Fruit fly (Drosophila melanogaster) whole organism, embryonic: Measurements from ENCODE around the gene Bap60.
A peak's percentile ranks its signal among the peaks of the same experiment; 100 is the strongest.

Source experiments
- Atf6 ChIP-seq: fragments of 200-800 bp; sonication (Bioruptor generic); IDR thresholded peaks from 2 replicates; pipeline ENCODE4 v1.3.6; 2022; ENCODE audit warnings: missing biosample characterization, missing genetic modification characterization
- CG10209 ChIP-seq: fragments of 200-800 bp; sonication (Bioruptor generic); optimal IDR thresholded peaks from 3 replicates; lab custom pipeline; 2017; ENCODE audit warnings: missing biosample characterization, mild to moderate bottlenecking, missing genetic modification characterization, missing genetic modification reagents
- CG1024 ChIP-seq: fragments of 200-800 bp; sonication (Bioruptor generic); IDR thresholded peaks from 2 replicates; pipeline ENCODE4 v1.3.6; 2022; ENCODE audit warnings: missing biosample characterization, missing genetic modification characterization
- CG10321 ChIP-seq: fragments of 200-800 bp; sonication (Bioruptor generic); IDR thresholded peaks from 2 replicates; pipeline ENCODE4 v1.3.6; 2022; ENCODE audit warnings: missing biosample characterization, missing genetic modification characterization
- CG17385 ChIP-seq: fragments of 200-800 bp; sonication (Bioruptor generic); optimal IDR thresholded peaks from 3 replicates; lab custom pipeline; 2018; ENCODE audit warnings: missing biosample characterization, mild to moderate bottlenecking, missing genetic modification characterization
- CG2199 ChIP-seq: fragments of 200-800 bp; sonication (Bioruptor generic); IDR thresholded peaks from 3 replicates; pipeline ENCODE4 v1.3.6; 2022; ENCODE audit warnings: missing biosample characterization, missing genetic modification characterization
- CG3281 ChIP-seq: fragments of 200-800 bp; sonication (Bioruptor generic); optimal IDR thresholded peaks from 3 replicates; lab custom pipeline; 2017; ENCODE audit warnings: missing biosample characterization, mild to moderate bottlenecking, missing genetic modification characterization
- CG33557 ChIP-seq: fragments of 200-800 bp; sonication (Bioruptor generic); optimal IDR thresholded peaks from 2 replicates; lab custom pipeline; 2019; ENCODE audit warnings: missing biosample characterization, mild to moderate bottlenecking, missing genetic modification characterization, moderate library complexity
- CG4282 ChIP-seq: fragments of 200-800 bp; sonication (Bioruptor generic); optimal IDR thresholded peaks from 2 replicates; lab custom pipeline; 2016; ENCODE audit warnings: missing biosample characterization, missing genetic modification characterization
- CG4820 ChIP-seq: fragments of 200-800 bp; sonication (Bioruptor generic); optimal IDR thresholded peaks from 3 replicates; lab custom pipeline; 2016; ENCODE audit warnings: missing biosample characterization, missing genetic modification characterization
- CG6254 ChIP-seq: fragments of 200-800 bp; sonication (Bioruptor generic); optimal IDR thresholded peaks from 3 replicates; lab custom pipeline; 2017; ENCODE audit warnings: mild to moderate bottlenecking, missing biosample characterization, missing genetic modification reagents, missing genetic modification characterization
- CG6654 ChIP-seq: fragments of 200-800 bp; sonication (Bioruptor generic); optimal IDR thresholded peaks from 2 replicates; lab custom pipeline; 2017; ENCODE audit warnings: missing biosample characterization, mild to moderate bottlenecking, missing genetic modification characterization
- CG6791 ChIP-seq: fragments of 200-800 bp; sonication (Bioruptor generic); IDR thresholded peaks from 3 replicates; pipeline ENCODE4 v1.3.6; 2022; ENCODE audit warnings: missing biosample characterization, missing genetic modification characterization; ENCODE audit not compliant: partially characterized antibody
- CG7745 ChIP-seq: fragments of 200-800 bp; sonication (Bioruptor generic); optimal IDR thresholded peaks from 2 replicates; lab custom pipeline; 2018; ENCODE audit warnings: missing biosample characterization, mild to moderate bottlenecking, missing genetic modification characterization, moderate library complexity
- CG9797 ChIP-seq: fragments of 200-800 bp; sonication (Bioruptor generic); optimal IDR thresholded peaks from 3 replicates; lab custom pipeline; 2018; ENCODE audit warnings: missing biosample characterization, mild to moderate bottlenecking, missing genetic modification characterization
- Gug ChIP-seq: fragments of 200-800 bp; sonication (Bioruptor generic); IDR thresholded peaks from 4 replicates; pipeline ENCODE4 v1.3.6; 2022; ENCODE audit warnings: missing biosample characterization, missing genetic modification characterization
- Mad ChIP-seq: fragments of 200-800 bp; sonication (Bioruptor generic); optimal IDR thresholded peaks from 2 replicates; lab custom pipeline; 2016; ENCODE audit warnings: missing biosample characterization, missing genetic modification characterization
- NfI ChIP-seq: fragments of 200-800 bp; sonication (Bioruptor generic); optimal IDR thresholded peaks from 3 replicates; lab custom pipeline; 2018; ENCODE audit warnings: missing biosample characterization, mild to moderate bottlenecking, missing genetic modification characterization, moderate library complexity
- Sin3A ChIP-seq: fragments of >200 bp; optimal IDR thresholded peaks from 2 replicates; lab custom pipeline; 2018
- Sox102F ChIP-seq: fragments of 200-800 bp; sonication (Bioruptor generic); optimal IDR thresholded peaks from 2 replicates; lab custom pipeline; 2018; ENCODE audit warnings: missing biosample characterization, mild to moderate bottlenecking, missing genetic modification characterization, moderate library complexity
- Stat92E ChIP-seq, 3 experiments: fragments of >200 bp in 2 of 3; fragments of 200-800 bp in 1 of 3; sonication (Bioruptor generic) in 1 of 3; optimal IDR thresholded peaks; 2 replicates each; lab custom pipeline; 2017 to 2019; ENCODE audit warnings: missing biosample characterization in 3 of 3, missing genetic modification characterization in 3 of 3, mild to moderate bottlenecking in 1 of 3, moderate library complexity in 1 of 3
- Xbp1 ChIP-seq: fragments of 200-800 bp; sonication (Bioruptor generic); optimal IDR thresholded peaks from 3 replicates; lab custom pipeline; 2016; ENCODE audit warnings: missing biosample characterization, mild to moderate bottlenecking, missing genetic modification characterization
- Xrp1 ChIP-seq: fragments of 200-800 bp; sonication (Bioruptor generic); IDR thresholded peaks from 2 replicates; pipeline ENCODE4 v1.3.6; 2022; ENCODE audit warnings: missing biosample characterization, missing genetic modification characterization
- ato ChIP-seq: fragments of 200-800 bp; sonication (Bioruptor generic); IDR thresholded peaks from 2 replicates; pipeline ENCODE4 v1.3.6; 2022; ENCODE audit warnings: missing biosample characterization, missing genetic modification characterization; ENCODE audit not compliant: partially characterized antibody
- bsh ChIP-seq, 2 experiments: fragments of 200-800 bp; sonication (Bioruptor generic); optimal IDR thresholded peaks; 2 replicates each; lab custom pipeline; 2017 to 2018; ENCODE audit warnings: mild to moderate bottlenecking in 2 of 2, missing biosample characterization in 2 of 2, missing genetic modification characterization in 2 of 2, moderate library complexity in 1 of 2
- crp ChIP-seq, 2 experiments: fragments of 200-800 bp; sonication (Bioruptor generic); optimal IDR thresholded peaks; 2 replicates in 1 of 2; 3 replicates in 1 of 2; lab custom pipeline; 2017; ENCODE audit warnings: missing biosample characterization in 2 of 2, missing genetic modification characterization in 2 of 2, mild to moderate bottlenecking in 1 of 2, moderate library complexity in 1 of 2
- cwo ChIP-seq: fragments of 200-800 bp; sonication (Bioruptor generic); optimal IDR thresholded peaks from 3 replicates; lab custom pipeline; 2017; ENCODE audit warnings: missing biosample characterization, missing genetic modification characterization, mild to moderate bottlenecking, moderate library complexity, missing genetic modification reagents
- dmrt11E ChIP-seq: fragments of 200-800 bp; sonication (Bioruptor generic); optimal IDR thresholded peaks from 3 replicates; lab custom pipeline; 2018; ENCODE audit warnings: missing biosample characterization, mild to moderate bottlenecking, missing genetic modification characterization, moderate library complexity
- en ChIP-seq: fragments of 200-800 bp; sonication (Bioruptor generic); optimal IDR thresholded peaks from 2 replicates; lab custom pipeline; 2016; ENCODE audit warnings: missing biosample characterization, missing genetic modification characterization
- eve ChIP-seq, 2 experiments: fragments of >200 bp; optimal IDR thresholded peaks; 2 replicates each; lab custom pipeline; 2017; ENCODE audit warnings: missing biosample characterization in 2 of 2, missing genetic modification characterization in 2 of 2
- fd3F ChIP-seq: fragments of 200-800 bp; sonication (Bioruptor generic); optimal IDR thresholded peaks from 2 replicates; lab custom pipeline; 2018; ENCODE audit warnings: missing biosample characterization, mild to moderate bottlenecking, missing genetic modification characterization, moderate library complexity
- gcm2 ChIP-seq: fragments of 200-800 bp; sonication (Bioruptor generic); optimal IDR thresholded peaks from 2 replicates; lab custom pipeline; 2016; ENCODE audit warnings: missing biosample characterization, missing genetic modification characterization
- hb ChIP-seq: fragments of 200-800 bp; sonication (Bioruptor generic); IDR thresholded peaks from 3 replicates; pipeline ENCODE4 v1.3.6; 2022; ENCODE audit warnings: missing biosample characterization, missing genetic modification characterization; ENCODE audit not compliant: partially characterized antibody
- her ChIP-seq: fragments of 200-800 bp; sonication (Bioruptor generic); optimal IDR thresholded peaks from 2 replicates; lab custom pipeline; 2016; ENCODE audit warnings: missing biosample characterization, missing genetic modification characterization
- lmd ChIP-seq: fragments of 200-800 bp; sonication (Bioruptor generic); IDR thresholded peaks from 2 replicates; pipeline ENCODE4 v1.3.6; 2022; ENCODE audit warnings: missing biosample characterization, missing genetic modification characterization
- otp ChIP-seq: fragments of 200-800 bp; sonication (Bioruptor generic); IDR thresholded peaks from 3 replicates; pipeline ENCODE4, ENCODE4 v1.3.6; 2022; ENCODE audit warnings: missing biosample characterization, missing genetic modification characterization
- peb ChIP-seq: fragments of 200-800 bp; sonication (Bioruptor generic); IDR thresholded peaks from 2 replicates; pipeline ENCODE4 v1.3.6; 2022; ENCODE audit warnings: missing biosample characterization, missing genetic modification characterization
- phol ChIP-seq: fragments of 200-800 bp; sonication (Bioruptor generic); optimal IDR thresholded peaks from 3 replicates; lab custom pipeline; 2018; ENCODE audit warnings: missing biosample characterization, mild to moderate bottlenecking, missing genetic modification characterization, moderate library complexity
- prd ChIP-seq, 3 experiments: fragments of >200 bp in 2 of 3; fragments of 200-800 bp in 1 of 3; sonication (Bioruptor generic) in 1 of 3; optimal IDR thresholded peaks in 2 of 3; IDR thresholded peaks in 1 of 3; 2 replicates in 2 of 3; 3 replicates in 1 of 3; pipeline versions ENCODE4 v1.3.6 to Lab custom; 2017 to 2022; ENCODE audit warnings: missing biosample characterization in 1 of 3, missing genetic modification characterization in 1 of 3
- row ChIP-seq: fragments of 200-800 bp; sonication (Bioruptor generic); IDR thresholded peaks from 3 replicates; pipeline ENCODE4 v1.3.6; 2022; ENCODE audit warnings: missing biosample characterization, missing genetic modification characterization
- run ChIP-seq: fragments of 200-800 bp; sonication (Bioruptor generic); optimal IDR thresholded peaks from 3 replicates; lab custom pipeline; 2018; ENCODE audit warnings: missing biosample characterization, mild to moderate bottlenecking, missing genetic modification characterization
- sqz ChIP-seq: fragments of 200-800 bp; sonication (Bioruptor generic); optimal IDR thresholded peaks from 3 replicates; lab custom pipeline; 2018; ENCODE audit warnings: missing biosample characterization, mild to moderate bottlenecking, missing genetic modification characterization
- ssp ChIP-seq: fragments of 200-800 bp; sonication (Bioruptor generic); IDR thresholded peaks from 2 replicates; pipeline ENCODE4 v1.3.6; 2022; ENCODE audit warnings: missing biosample characterization, missing genetic modification characterization
- tup ChIP-seq: fragments of 200-800 bp; sonication (Bioruptor generic); optimal IDR thresholded peaks from 2 replicates; lab custom pipeline; 2016; ENCODE audit warnings: missing biosample characterization, mild to moderate bottlenecking, missing genetic modification characterization, moderate library complexity
- tx ChIP-seq: fragments of 200-800 bp; sonication (Bioruptor generic); optimal IDR thresholded peaks from 2 replicates; lab custom pipeline; 2016; ENCODE audit warnings: missing biosample characterization, missing genetic modification characterization
- unpg ChIP-seq: fragments of 200-800 bp; sonication (Bioruptor generic); optimal IDR thresholded peaks from 3 replicates; lab custom pipeline; 2018; ENCODE audit warnings: missing biosample characterization, mild to moderate bottlenecking, missing genetic modification characterization, moderate library complexity
- usp ChIP-seq: fragments of >200 bp; optimal IDR thresholded peaks from 2 replicates; lab custom pipeline; 2017; ENCODE audit warnings: missing biosample characterization, missing genetic modification characterization
- zf30C ChIP-seq: fragments of 200-800 bp; sonication (Bioruptor generic); optimal IDR thresholded peaks from 3 replicates; lab custom pipeline; 2018; ENCODE audit warnings: missing biosample characterization, mild to moderate bottlenecking, missing genetic modification characterization

Gene Bap60

DNA sequence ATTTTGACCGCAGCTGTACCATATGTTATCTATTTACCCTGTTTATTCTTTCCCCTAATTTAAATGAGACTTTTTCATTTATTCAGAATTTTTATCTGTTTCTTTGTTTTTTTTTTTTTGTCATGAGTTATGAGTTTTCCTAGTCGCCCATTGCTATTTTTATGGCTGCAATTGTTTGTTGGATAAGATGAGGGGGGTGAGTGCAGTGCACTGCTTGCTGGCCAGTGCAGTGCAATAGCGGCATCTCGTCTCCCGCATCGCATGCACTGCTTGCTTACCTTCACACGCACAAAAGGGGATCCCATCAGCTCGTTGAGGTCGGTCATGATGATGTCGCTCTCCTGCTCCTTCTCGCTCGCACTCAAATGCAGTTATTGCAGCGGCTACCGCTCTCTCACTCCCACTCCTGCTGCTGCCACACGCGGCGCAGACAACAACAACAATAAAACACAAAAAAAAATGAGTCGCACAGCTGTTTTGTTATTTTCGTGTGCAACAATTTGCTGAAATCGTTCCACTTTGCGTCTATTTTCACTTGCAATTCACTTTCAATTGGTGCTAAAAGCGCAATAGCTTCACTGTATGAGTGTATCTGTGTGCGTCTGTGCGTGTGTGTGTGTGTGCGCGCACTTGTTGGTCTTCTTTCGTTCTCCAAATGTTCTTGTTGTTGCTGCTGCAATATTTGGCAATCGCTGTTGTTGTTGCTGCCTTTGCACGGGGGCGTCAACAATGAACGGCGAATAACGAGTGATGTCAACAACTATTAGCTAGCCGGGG is 31.1 kb downstream of the Bap60 start (continued):
- TF ChIP-seq CG1024 (GFP tag; lab: Robert Waterston, UW) (peak; percentile 40; the same call in 1 of the 2 replicates), CG4282 (GFP tag; lab: Kevin White, UChicago) (no peak), unpg (GFP tag; lab: Kevin White, UChicago) (peak; percentile 28), CG6254 (GFP tag; lab: Kevin White, UChicago) (no peak), gcm2 (GFP tag; lab: Kevin White, UChicago) (no peak), Atf6 (GFP tag; lab: Robert Waterston, UW) (no peak), Stat92E (GFP tag; optimal IDR thresholded peaks at IDR 0.05; lab: Kevin White, UChicago) (no peak), CG4820 (GFP tag; lab: Kevin White, UChicago) (no peak), prd (optimal IDR thresholded peaks at IDR 0.05; lab: Kevin White, UChicago) (no peak), prd (GFP tag; IDR thresholded peaks at IDR 0.05; lab: Robert Waterston, UW) (peak; percentile 43; the same call in 1 of the 3 replicates), zf30C (GFP tag; lab: Kevin White, UChicago) (no peak), CG17385 (GFP tag; lab: Kevin White, UChicago) (peak; percentile 23), en (GFP tag; lab: Kevin White, UChicago) (no peak), dmrt11E (tag; lab: Kevin White, UChicago) (peak; percentile 21), CG7745 (tag; lab: Kevin White, UChicago) (no peak), sqz (GFP tag; lab: Kevin White, UChicago) (peak; percentile 63), fd3F (GFP tag; lab: Kevin White, UChicago) (no peak), Gug (no peak), phol (tag; lab: Kevin White, UChicago) (peak; percentile 23), hb (0 out of 3 replicates have a peak, but pooled peaks have one; percentile 18), run (no peak), ssp (GFP tag; lab: Robert Waterston, UW) (0 out of 2 replicates have a peak, but pooled peaks have one; percentile 16), eve (GFP tag; optimal IDR thresholded peaks at IDR 0.05; lab: Kevin White, UChicago) (no peak), CG10321 (GFP tag; lab: Robert Waterston, UW) (no peak), CG10209 (GFP tag; lab: Kevin White, UChicago) (no peak), cwo (GFP tag; lab: Kevin White, UChicago) (no peak), Sin3A (lab: Kevin White, UChicago) (no peak), tx (peak; percentile 23), NfI (GFP tag; lab: Kevin White, UChicago) (no peak), crp (GFP tag; optimal IDR thresholded peaks at IDR 0.05; lab: Kevin White, UChicago) (no peak), CG6654 (no peak), Mad (GFP tag; lab: Kevin White, UChicago) (no peak), Xrp1 (GFP tag; lab: Robert Waterston, UW) (peak; percentile 76), otp (GFP tag; lab: Robert Waterston, UW) (peak; percentile 45; the same call in 1 of the 3 replicates), tup (no peak), row (GFP tag; lab: Robert Waterston, UW) (peak; percentile 37; the same call in 2 of the 3 replicates), CG6791 (0 out of 3 replicates have a peak, but pooled peaks have one; percentile 31), peb (no peak), her (no peak), lmd (GFP tag; lab: Robert Waterston, UW) (peak; percentile 54), Xbp1 (GFP tag; lab: Kevin White, UChicago) (peak; percentile 53), usp (GFP tag; lab: Kevin White, UChicago) (no peak), CG3281 (no peak), ato (peak; percentile 18; the same call in 1 of the 2 replicates), CG9797 (GFP tag; lab: Kevin White, UChicago) (no peak), bsh (GFP tag; optimal IDR thresholded peaks at IDR 0.05; lab: Kevin White, UChicago) (peak in 1 of 2 experiments; percentile 58), CG33557 (GFP tag; lab: Kevin White, UChicago) (no peak), Sox102F (GFP tag; lab: Kevin White, UChicago) (peak; percentile 46), CG2199 (GFP tag; lab: Robert Waterston, UW) (peak; percentile 74; the same call in 2 of the 3 replicates)
